Worm (Caenorhabditis elegans) whole organism, L3 larva: ENCODE results near the gene hda-2.
A peak's percentile ranks its signal among the peaks of the same experiment; 100 is the strongest.

ENCODE experiments used
- R02D3.7 ChIP-seq: fragments of 150-350 bp; optimal IDR thresholded peaks from 2 replicates; lab custom pipeline; 2014; ENCODE audit warnings: missing biosample characterization, missing genetic modification characterization
- ZK546.5 ChIP-seq: sonication (generic microtip); optimal IDR thresholded peaks from 2 replicates; lab custom pipeline; 2017; ENCODE audit warnings: missing biosample characterization, missing genetic modification characterization
- ama-1 ChIP-seq: fragments of 150-350 bp; optimal IDR thresholded peaks from 2 replicates; lab custom pipeline; 2018
- ceh-16 ChIP-seq: sonication (generic microtip); optimal IDR thresholded peaks from 2 replicates; lab custom pipeline; 2017; ENCODE audit warnings: missing biosample characterization, missing genetic modification characterization
- ceh-82 ChIP-seq: fragments of 150-350 bp; optimal IDR thresholded peaks from 2 replicates; lab custom pipeline; 2014; ENCODE audit warnings: missing biosample characterization, missing genetic modification characterization
- ceh-9 ChIP-seq: sonication (generic microtip); optimal IDR thresholded peaks from 2 replicates; lab custom pipeline; 2018; ENCODE audit warnings: missing biosample characterization, missing genetic modification characterization
- egl-27 ChIP-seq: sonication (generic microtip); optimal IDR thresholded peaks from 4 replicates; lab custom pipeline; 2017; ENCODE audit warnings: missing biosample characterization, missing genetic modification reagents, missing genetic modification characterization
- elt-1 ChIP-seq: fragments of 150-350 bp; optimal IDR thresholded peaks from 2 replicates; lab custom pipeline; 2014; ENCODE audit warnings: missing biosample characterization, missing genetic modification characterization
- elt-2 ChIP-seq: sonication (generic microtip); optimal IDR thresholded peaks from 2 replicates; lab custom pipeline; 2016; ENCODE audit warnings: missing genetic modification reagents, mild to moderate bottlenecking, missing genetic modification characterization, missing compliant biosample characterization
- lin-15B ChIP-seq: fragments of 150-350 bp; optimal IDR thresholded peaks from 2 replicates; lab custom pipeline; 2014; ENCODE audit warnings: missing biosample characterization, missing genetic modification characterization
- lin-39 ChIP-seq: fragments of 150-350 bp; optimal IDR thresholded peaks from 2 replicates; lab custom pipeline; 2018; ENCODE audit warnings: missing biosample characterization, missing genetic modification reagents, missing genetic modification characterization
- lsy-12 ChIP-seq: sonication (generic microtip); optimal IDR thresholded peaks from 2 replicates; lab custom pipeline; 2016; ENCODE audit warnings: mild to moderate bottlenecking, missing genetic modification characterization, missing compliant biosample characterization
- nfya-1 ChIP-seq: sonication (generic microtip); optimal IDR thresholded peaks from 2 replicates; lab custom pipeline; 2017; ENCODE audit warnings: missing genetic modification characterization, mild to moderate bottlenecking, missing compliant biosample characterization, antibody characterized with exemption, moderate library complexity; ENCODE audit not compliant: insufficient read depth
- nhr-12 ChIP-seq: fragments of 150-350 bp; optimal IDR thresholded peaks from 2 replicates; lab custom pipeline; 2014; ENCODE audit warnings: missing biosample characterization, missing genetic modification characterization
- nhr-43 ChIP-seq: sonication (generic microtip); optimal IDR thresholded peaks from 2 replicates; lab custom pipeline; 2016; ENCODE audit warnings: mild to moderate bottlenecking, missing genetic modification characterization, missing compliant biosample characterization; ENCODE audit not compliant: poor library complexity, severe bottlenecking
- nhr-77 ChIP-seq: fragments of 150-350 bp; optimal IDR thresholded peaks from 2 replicates; lab custom pipeline; 2014; ENCODE audit warnings: missing biosample characterization, missing genetic modification characterization
- skn-1 ChIP-seq: fragments of 150-350 bp; optimal IDR thresholded peaks from 2 replicates; lab custom pipeline; 2014; ENCODE audit warnings: missing biosample characterization, missing genetic modification characterization
- tbx-2 ChIP-seq: sonication (generic microtip); optimal IDR thresholded peaks from 2 replicates; lab custom pipeline; 2016; ENCODE audit warnings: mild to moderate bottlenecking, missing genetic modification characterization, missing compliant biosample characterization
- unc-39 ChIP-seq: sonication (generic microtip); optimal IDR thresholded peaks from 4 replicates; lab custom pipeline; 2017; ENCODE audit warnings: missing biosample characterization, missing genetic modification characterization
- zag-1 ChIP-seq: fragments of 150-350 bp; optimal IDR thresholded peaks from 2 replicates; lab custom pipeline; 2014; ENCODE audit warnings: missing biosample characterization, missing genetic modification characterization
- ztf-4 ChIP-seq: fragments of 150-350 bp; optimal IDR thresholded peaks from 2 replicates; lab custom pipeline; 2014; ENCODE audit warnings: missing biosample characterization, missing genetic modification characterization

The hda-2 gene

DNA sequence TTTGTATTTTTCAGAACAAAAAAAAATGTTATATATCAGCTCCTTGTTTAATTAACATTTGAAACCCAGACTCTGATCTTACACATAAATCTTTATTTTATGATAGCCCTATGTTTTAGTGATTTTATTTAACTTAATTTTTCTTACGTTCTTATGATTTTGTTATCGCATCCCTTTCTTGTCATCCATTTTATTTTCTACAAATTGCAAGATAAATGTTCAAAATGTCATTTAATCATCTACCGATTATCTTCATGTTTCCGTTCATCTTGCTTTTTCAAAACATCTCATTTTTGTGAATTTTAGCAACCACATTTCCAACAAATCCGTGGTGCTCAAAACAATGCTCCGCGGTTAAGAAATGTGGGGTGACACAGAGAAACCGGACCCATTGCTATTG is 46.1 kb downstream of the hda-2 start, which contains the start of gene DH11.5:
TSS of gene DH11.5 (plus strand) at position 301 of the 400 bp plus-strand sequence.
- TF ChIP-seq unc-39 (tag; lab: Kevin White, UChicago) (no peak), tbx-2 (tag; lab: Kevin White, UChicago) (no peak), nhr-12 (tag; lab: Kevin White, UChicago) (no peak), lin-15B (no peak), nfya-1 (no peak), zag-1 (tag; lab: Kevin White, UChicago) (no peak), elt-1 (tag; lab: Kevin White, UChicago) (no peak), elt-2 (tag; lab: Kevin White, UChicago) (no peak), ama-1 (lab: Kevin White, UChicago) (no peak), R02D3.7 (tag; lab: Kevin White, UChicago) (no peak), lin-39 (no peak)
- TF ChIP-seq, all 47 proteins: peak for 0

DNA sequence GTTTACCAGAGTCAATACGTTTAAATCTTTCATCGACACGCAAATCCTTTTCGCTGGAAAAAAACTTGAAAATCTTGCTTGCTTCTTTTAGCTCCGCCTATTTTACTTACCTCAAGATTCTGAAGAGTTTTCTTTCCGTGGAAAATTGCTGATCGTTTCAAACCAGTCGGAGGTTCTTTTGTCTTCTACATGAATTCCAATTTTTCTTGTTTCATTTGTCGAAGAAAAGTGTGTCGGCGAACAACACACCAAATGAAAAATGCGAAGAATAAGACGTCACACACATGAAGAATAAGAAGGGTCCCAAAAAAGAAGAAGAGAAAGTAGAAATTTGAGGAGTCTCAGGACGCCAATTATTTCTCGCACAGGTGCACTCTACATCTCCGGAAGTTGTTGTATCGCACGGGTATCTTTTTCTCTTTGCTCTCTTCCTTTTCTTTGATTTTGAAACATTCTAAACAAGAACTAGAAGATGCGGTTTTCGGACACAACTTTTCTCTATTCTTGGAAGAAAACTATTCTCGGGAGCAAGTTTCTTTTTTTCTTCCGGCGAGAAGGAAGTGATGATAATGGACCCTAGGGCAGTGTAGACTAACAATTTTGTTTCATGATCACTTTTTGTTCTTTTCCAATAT is 48.1 kb downstream of the hda-2 start:
- no peak for TF ChIP-seq nhr-77 (tag; lab: Kevin White, UChicago)
- no peak for TF ChIP-seq ZK546.5 (tag; lab: Kevin White, UChicago)
- no peak for TF ChIP-seq ceh-82
- TF ChIP-seq ceh-16 (tag; lab: Kevin White, UChicago) = no peak
- TF ChIP-seq lin-15B = no peak
- TF ChIP-seq ztf-4 (tag; lab: Kevin White, UChicago) = no peak
- TF ChIP-seq ceh-9 = no peak
- TF ChIP-seq egl-27 (tag; lab: Kevin White, UChicago) = no peak
- TF ChIP-seq skn-1 (tag; lab: Kevin White, UChicago) = no peak
- TF ChIP-seq lin-39 = peak; percentile 17
- TF ChIP-seq nhr-43 (tag; lab: Kevin White, UChicago) = no peak
- TF ChIP-seq tbx-2 (tag; lab: Kevin White, UChicago) = peak; percentile 6
- TF ChIP-seq lsy-12 = no peak
- TF ChIP-seq, all 47 proteins: peak for 2
